Fruit fly (Drosophila melanogaster) whole organism, prepupa: ENCODE data around the gene CG42717.

Experiments used
- Blimp-1 ChIP-seq: fragments of 200-800 bp; sonication (Bioruptor generic); optimal IDR thresholded peaks from 3 replicates; lab custom pipeline; 2017; ENCODE audit warnings: missing biosample characterization, missing genetic modification characterization, mild to moderate bottlenecking, moderate library complexity, missing genetic modification reagents
- CG10631 ChIP-seq: fragments of 200-800 bp; sonication (Bioruptor generic); optimal IDR thresholded peaks from 2 replicates; lab custom pipeline; 2016; ENCODE audit warnings: missing biosample characterization, missing genetic modification characterization
- CG10669 ChIP-seq: fragments of 200-800 bp; sonication (Bioruptor generic); optimal IDR thresholded peaks from 3 replicates; lab custom pipeline; 2018; ENCODE audit warnings: missing biosample characterization, mild to moderate bottlenecking, missing genetic modification characterization, moderate library complexity
- CG11762 ChIP-seq: fragments of 200-800 bp; sonication (Bioruptor generic); optimal IDR thresholded peaks from 3 replicates; lab custom pipeline; 2016; ENCODE audit warnings: missing biosample characterization, missing genetic modification characterization; ENCODE audit not compliant: insufficient read depth
- CG15336 ChIP-seq: fragments of 200-800 bp; sonication (Bioruptor generic); IDR thresholded peaks from 2 replicates; pipeline ENCODE4 v1.3.6; 2022; ENCODE audit warnings: missing biosample characterization, missing genetic modification characterization
- CG1621 ChIP-seq: fragments of 200-800 bp; sonication (Bioruptor generic); optimal IDR thresholded peaks from 3 replicates; lab custom pipeline; 2018; ENCODE audit warnings: missing biosample characterization, mild to moderate bottlenecking, missing genetic modification characterization
- CG16779 ChIP-seq: fragments of 200-800 bp; sonication (Bioruptor generic); optimal IDR thresholded peaks from 3 replicates; lab custom pipeline; 2017; ENCODE audit warnings: missing biosample characterization, mild to moderate bottlenecking, missing genetic modification characterization
- CG3032 ChIP-seq: fragments of 200-800 bp; optimal IDR thresholded peaks from 2 replicates; lab custom pipeline; 2019; ENCODE audit warnings: missing biosample characterization, mild to moderate bottlenecking, missing genetic modification characterization, moderate library complexity
- CG31627 ChIP-seq: fragments of 200-800 bp; sonication (Bioruptor generic); optimal IDR thresholded peaks from 3 replicates; lab custom pipeline; 2016; ENCODE audit warnings: missing biosample characterization, missing genetic modification characterization
- CG32006 ChIP-seq: fragments of 200-800 bp; sonication (Bioruptor generic); optimal IDR thresholded peaks from 3 replicates; lab custom pipeline; 2017; ENCODE audit warnings: missing biosample characterization, mild to moderate bottlenecking, missing genetic modification characterization
- CG34406 ChIP-seq: fragments of 200-800 bp; sonication (Bioruptor generic); optimal IDR thresholded peaks from 3 replicates; lab custom pipeline; 2016; ENCODE audit warnings: missing biosample characterization, missing genetic modification characterization
- CG3919 ChIP-seq: fragments of 200-800 bp; sonication (Bioruptor generic); optimal IDR thresholded peaks from 3 replicates; lab custom pipeline; 2016; ENCODE audit warnings: missing biosample characterization, missing genetic modification characterization
- CG4318 ChIP-seq: fragments of 200-800 bp; sonication (Bioruptor generic); optimal IDR thresholded peaks from 3 replicates; lab custom pipeline; 2017; ENCODE audit warnings: missing biosample characterization, mild to moderate bottlenecking, missing genetic modification characterization
- CG6163 ChIP-seq: fragments of 200-800 bp; sonication (Bioruptor generic); IDR thresholded peaks from 3 replicates; pipeline ENCODE4 v1.3.6; 2022; ENCODE audit warnings: missing biosample characterization, missing genetic modification characterization
- CG6276 ChIP-seq: fragments of 200-800 bp; sonication (Bioruptor generic); optimal IDR thresholded peaks from 2 replicates; lab custom pipeline; 2017; ENCODE audit warnings: missing biosample characterization, mild to moderate bottlenecking, missing genetic modification characterization
- CG6792 ChIP-seq: fragments of 200-800 bp; sonication (Bioruptor generic); optimal IDR thresholded peaks from 3 replicates; lab custom pipeline; 2016; ENCODE audit warnings: missing biosample characterization, missing genetic modification characterization
- CG6854 ChIP-seq: fragments of 200-800 bp; sonication (Bioruptor generic); optimal IDR thresholded peaks from 2 replicates; lab custom pipeline; 2017; ENCODE audit warnings: missing biosample characterization, mild to moderate bottlenecking, missing genetic modification characterization
- CG7368 ChIP-seq: fragments of 200-800 bp; sonication (Bioruptor generic); optimal IDR thresholded peaks from 3 replicates; lab custom pipeline; 2016; ENCODE audit warnings: missing biosample characterization, missing genetic modification characterization
- CG8119 ChIP-seq: fragments of 200-800 bp; sonication (Bioruptor generic); IDR thresholded peaks from 3 replicates; pipeline ENCODE4 v1.3.6; 2022; ENCODE audit warnings: missing biosample characterization, missing genetic modification characterization
- CG9139 ChIP-seq: fragments of 200-800 bp; sonication (Bioruptor generic); optimal IDR thresholded peaks from 3 replicates; lab custom pipeline; 2017; ENCODE audit warnings: missing biosample characterization, mild to moderate bottlenecking, missing genetic modification characterization
- Eip78C ChIP-seq: fragments of 200-800 bp; sonication (Bioruptor generic); peaks from one replicate; lab custom pipeline; 2016; ENCODE audit warnings: missing biosample characterization, missing genetic modification characterization
- Ets21C ChIP-seq: fragments of 200-800 bp; sonication (Bioruptor generic); optimal IDR thresholded peaks from 3 replicates; lab custom pipeline; 2016; ENCODE audit warnings: missing biosample characterization, missing genetic modification characterization
- Ets96B ChIP-seq: fragments of 200-800 bp; optimal IDR thresholded peaks from 2 replicates; lab custom pipeline; 2019; ENCODE audit warnings: missing biosample characterization, mild to moderate bottlenecking, missing genetic modification characterization, moderate library complexity
- Hr39 ChIP-seq: fragments of 200-800 bp; sonication (Bioruptor generic); optimal IDR thresholded peaks from 2 replicates; lab custom pipeline; 2016; ENCODE audit warnings: missing biosample characterization, missing genetic modification characterization
- Lpt ChIP-seq: fragments of 200-800 bp; sonication (Bioruptor generic); optimal IDR thresholded peaks from 3 replicates; lab custom pipeline; 2016; ENCODE audit warnings: missing biosample characterization, missing genetic modification characterization
- Met ChIP-seq: fragments of 200-800 bp; sonication (Bioruptor generic); optimal IDR thresholded peaks from 3 replicates; lab custom pipeline; 2016; ENCODE audit warnings: missing biosample characterization, missing genetic modification characterization
- OdsH ChIP-seq: fragments of 200-800 bp; sonication (Bioruptor generic); optimal IDR thresholded peaks from 3 replicates; lab custom pipeline; 2016; ENCODE audit warnings: missing biosample characterization, missing genetic modification characterization
- Sox102F ChIP-seq: fragments of 200-800 bp; sonication (Bioruptor generic); optimal IDR thresholded peaks from 2 replicates; lab custom pipeline; 2016; ENCODE audit warnings: missing biosample characterization, mild to moderate bottlenecking, missing genetic modification characterization
- achi ChIP-seq: fragments of 200-800 bp; sonication (Bioruptor generic); optimal IDR thresholded peaks from 3 replicates; lab custom pipeline; 2016; ENCODE audit warnings: missing biosample characterization, missing genetic modification characterization
- acj6 ChIP-seq: fragments of 200-800 bp; sonication (Bioruptor generic); optimal IDR thresholded peaks from 3 replicates; lab custom pipeline; 2016; ENCODE audit warnings: missing biosample characterization, missing genetic modification characterization
- cyc ChIP-seq: fragments of 200-800 bp; sonication (Bioruptor generic); optimal IDR thresholded peaks from 3 replicates; lab custom pipeline; 2016; ENCODE audit warnings: missing biosample characterization, missing genetic modification characterization
- eg ChIP-seq: fragments of 200-800 bp; sonication (Bioruptor generic); IDR thresholded peaks from 3 replicates; pipeline ENCODE4 v1.3.6; 2022; ENCODE audit warnings: missing biosample characterization, missing genetic modification characterization
- esn ChIP-seq: fragments of 200-800 bp; sonication (Bioruptor generic); optimal IDR thresholded peaks from 2 replicates; lab custom pipeline; 2016; ENCODE audit warnings: missing biosample characterization, mild to moderate bottlenecking, missing genetic modification characterization, moderate library complexity
- lz ChIP-seq: fragments of 200-800 bp; sonication (Bioruptor generic); optimal IDR thresholded peaks from 3 replicates; lab custom pipeline; 2016; ENCODE audit warnings: missing biosample characterization, missing genetic modification characterization
- net ChIP-seq: fragments of 200-800 bp; sonication (Bioruptor generic); optimal IDR thresholded peaks from 3 replicates; lab custom pipeline; 2016; ENCODE audit warnings: missing biosample characterization, missing genetic modification characterization
- salr ChIP-seq, 2 experiments: fragments of 200-800 bp; sonication (Bioruptor generic); optimal IDR thresholded peaks; 3 replicates each; lab custom pipeline; 2016 to 2018; ENCODE audit warnings: missing biosample characterization in 2 of 2, missing genetic modification characterization in 2 of 2, mild to moderate bottlenecking in 1 of 2
- spab ChIP-seq: fragments of 200-800 bp; sonication (Bioruptor generic); optimal IDR thresholded peaks from 2 replicates; lab custom pipeline; 2017; ENCODE audit warnings: missing biosample characterization, mild to moderate bottlenecking, missing genetic modification characterization, missing genetic modification reagents
- ss ChIP-seq, 2 experiments: fragments of 200-800 bp; sonication (Bioruptor generic); optimal IDR thresholded peaks; 2 replicates in 1 of 2; 3 replicates in 1 of 2; lab custom pipeline; 2017 to 2018; ENCODE audit warnings: mild to moderate bottlenecking in 2 of 2, missing biosample characterization in 2 of 2, missing genetic modification characterization in 2 of 2, moderate library complexity in 1 of 2
- svp ChIP-seq: fragments of 200-800 bp; sonication (Bioruptor generic); peaks from one replicate; lab custom pipeline; 2016; ENCODE audit warnings: missing biosample characterization, missing genetic modification characterization
- topi ChIP-seq: fragments of 200-800 bp; sonication (Bioruptor generic); optimal IDR thresholded peaks from 3 replicates; lab custom pipeline; 2016; ENCODE audit warnings: missing biosample characterization, missing genetic modification characterization

The CG42717 gene

DNA sequence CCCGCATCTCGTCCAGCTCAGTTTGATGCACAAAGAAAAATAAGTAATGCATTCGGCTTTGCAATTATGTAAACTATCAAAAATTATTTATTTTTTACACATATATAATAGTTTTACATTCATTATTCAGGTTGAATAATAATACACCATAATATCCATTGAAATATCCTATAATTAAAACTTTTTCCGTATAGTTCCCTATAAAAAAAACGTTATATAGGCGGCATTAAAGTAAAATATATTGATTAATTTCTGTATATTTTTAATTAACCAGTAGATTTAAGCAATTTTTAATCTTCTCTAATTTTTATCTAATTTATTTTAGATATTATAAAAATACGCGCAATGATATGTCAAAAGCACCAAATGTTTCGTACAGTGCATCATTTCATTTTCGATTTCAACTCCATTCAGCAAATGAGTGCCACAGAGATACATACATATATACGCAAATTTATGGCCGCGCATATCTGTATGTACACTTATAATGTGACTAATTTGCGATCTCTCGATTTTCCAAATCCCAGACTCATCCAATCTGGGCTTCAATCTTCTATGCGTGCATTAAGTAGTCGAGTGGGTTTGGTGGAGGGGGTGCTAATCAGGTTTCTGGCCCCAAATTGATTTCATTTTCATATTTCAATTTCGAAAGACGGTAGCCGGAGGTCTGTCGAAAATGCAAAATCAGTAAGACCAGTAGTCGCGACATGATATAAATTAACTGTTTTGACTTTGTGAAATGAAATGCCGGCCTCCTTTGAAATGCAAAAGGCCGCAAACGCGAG is 19.6 kb downstream of the CG42717 start:
- peak; percentile 8 for TF ChIP-seq achi
- TF ChIP-seq CG31627 (GFP tag; lab: Kevin White, UChicago) = no peak
- peak; percentile 14 for TF ChIP-seq CG3032 (tag; lab: Kevin White, UChicago)
- TF ChIP-seq esn (GFP tag; lab: Kevin White, UChicago) = peak; percentile 13
- no peak for TF ChIP-seq CG6792
- TF ChIP-seq salr (GFP tag; optimal IDR thresholded peaks at IDR 0.05; lab: Kevin White, UChicago) = peak in 1 of 2 experiments; percentile 1
- 0 out of 3 replicates have a peak, but pooled peaks have one; percentile 14 for TF ChIP-seq CG6163
- TF ChIP-seq topi (GFP tag; lab: Kevin White, UChicago) = no peak
- TF ChIP-seq CG32006 (GFP tag; lab: Kevin White, UChicago) = peak; percentile 51
- TF ChIP-seq net (GFP tag; lab: Kevin White, UChicago) = no peak
- TF ChIP-seq Ets96B = peak; percentile 9
- no peak for TF ChIP-seq CG10669
- peak; percentile 28 for TF ChIP-seq CG3919 (GFP tag; lab: Kevin White, UChicago)
- no peak for TF ChIP-seq spab (GFP tag; lab: Kevin White, UChicago)
- TF ChIP-seq CG34406 (GFP tag; lab: Kevin White, UChicago) = peak; percentile 20
- peak; percentile 17 for TF ChIP-seq acj6 (GFP tag; lab: Kevin White, UChicago)
- TF ChIP-seq CG10631 (GFP tag; lab: Kevin White, UChicago) = no peak
- TF ChIP-seq CG16779 (tag; lab: Kevin White, UChicago) = no peak
- TF ChIP-seq svp (GFP tag; lab: Kevin White, UChicago) = peak; percentile 29
- TF ChIP-seq OdsH = peak; percentile 24
- no peak for TF ChIP-seq Met
- no peak for TF ChIP-seq CG4318 (GFP tag; lab: Kevin White, UChicago)
- TF ChIP-seq CG15336 (GFP tag; lab: Robert Waterston, UW) = peak; percentile 41
- peak; percentile 78 for TF ChIP-seq Eip78C (GFP tag; lab: Kevin White, UChicago)

DNA sequence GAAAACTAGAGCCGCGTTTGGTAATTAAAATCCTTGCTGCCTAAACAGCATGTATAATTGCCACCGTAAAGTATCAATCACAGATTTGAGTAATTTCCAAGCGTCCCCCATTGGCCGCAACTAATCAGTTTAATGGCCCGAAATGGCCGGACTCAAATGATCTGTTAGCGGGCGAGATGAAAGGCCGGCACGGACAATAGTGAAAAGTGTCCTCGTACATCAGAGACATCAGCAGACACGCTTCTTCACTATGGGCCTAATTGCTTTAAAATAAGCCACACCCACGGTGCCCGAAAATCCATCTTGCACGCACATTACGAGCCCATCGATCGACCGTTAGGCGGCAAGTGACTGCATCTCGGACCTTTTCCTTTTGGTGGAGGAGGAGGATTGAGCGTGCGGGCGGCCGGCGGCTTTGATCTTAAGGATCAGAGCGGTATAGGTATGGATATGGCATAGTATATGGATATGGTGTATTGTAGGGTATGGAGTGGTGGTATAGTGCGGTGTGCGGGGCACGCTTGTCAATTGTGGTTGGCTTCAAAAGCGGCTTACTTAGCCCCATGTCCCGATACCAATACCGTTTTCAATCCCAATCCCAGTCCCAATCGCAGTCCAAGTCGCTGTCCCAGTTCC is 20.6 kb downstream of the CG42717 start:
- TF ChIP-seq svp (GFP tag; lab: Kevin White, UChicago) = peak; percentile 11
- no peak for TF ChIP-seq Lpt (GFP tag; lab: Kevin White, UChicago)
- TF ChIP-seq esn (GFP tag; lab: Kevin White, UChicago) = no peak
- TF ChIP-seq CG1621 (tag; lab: Kevin White, UChicago) = no peak

DNA sequence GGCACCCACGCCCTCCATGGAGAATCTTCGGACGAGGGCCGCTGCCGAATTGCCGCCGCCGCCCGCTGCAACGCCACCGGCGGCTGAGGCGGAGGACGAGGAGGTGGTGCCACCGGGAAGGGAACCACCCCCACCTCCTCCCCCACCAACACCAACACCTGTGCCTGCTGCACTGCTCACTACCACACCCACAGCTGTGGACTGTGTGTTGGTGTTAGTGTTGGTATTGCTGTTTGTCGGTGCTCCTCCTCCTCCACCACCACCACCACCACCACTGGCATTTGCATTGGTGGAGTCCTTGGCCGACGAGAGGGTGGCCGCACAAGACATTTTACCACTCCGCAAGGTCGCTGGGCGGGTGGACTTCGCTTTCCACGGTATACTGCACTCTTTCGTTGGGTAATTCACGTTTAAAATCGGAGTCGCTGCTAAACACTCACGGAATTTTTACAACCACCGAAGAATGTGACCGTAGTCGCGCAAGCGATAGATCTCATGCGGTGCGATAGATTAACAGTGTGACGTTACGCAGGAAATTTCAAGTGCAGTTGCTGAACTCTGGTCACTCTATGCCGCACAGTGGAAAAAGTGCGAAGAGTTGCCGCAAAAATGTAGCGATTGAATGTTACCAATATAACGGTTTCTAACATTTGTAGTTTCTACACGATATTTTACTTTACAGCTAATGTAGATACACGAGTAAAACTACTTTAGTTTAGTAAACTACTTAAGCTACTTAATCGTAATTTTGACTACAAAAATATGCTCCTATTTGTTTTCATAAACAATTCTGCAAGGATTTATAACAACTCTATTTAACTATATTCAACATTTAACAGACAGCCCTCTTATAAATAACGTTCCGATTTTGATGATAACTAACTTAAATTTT is 21.4 kb downstream of the CG42717 start, which contains the start of gene mib1:
mib1 (minus strand) TSS at position 494 of the 892 bp plus-strand sequence.
- no peak for TF ChIP-seq CG11762 (GFP tag; lab: Kevin White, UChicago)
- TF ChIP-seq spab (GFP tag; lab: Kevin White, UChicago) = peak; percentile 23
- TF ChIP-seq CG3919 (GFP tag; lab: Kevin White, UChicago) = peak; percentile 53
- no peak for TF ChIP-seq achi
- TF ChIP-seq CG6276 = peak; percentile 19
- TF ChIP-seq ss (GFP tag; optimal IDR thresholded peaks at IDR 0.05; lab: Kevin White, UChicago) = peak; percentile 66 to 81
- no peak for TF ChIP-seq Ets21C
- peak; percentile 44 for TF ChIP-seq CG7368
- no peak for TF ChIP-seq lz (GFP tag; lab: Kevin White, UChicago)
- TF ChIP-seq CG10631 (GFP tag; lab: Kevin White, UChicago) = no peak
- peak; percentile 29 for TF ChIP-seq CG1621 (tag; lab: Kevin White, UChicago)
- TF ChIP-seq CG16779 (tag; lab: Kevin White, UChicago) = peak; percentile 43
- TF ChIP-seq Eip78C (GFP tag; lab: Kevin White, UChicago) = peak; percentile 61
- no peak for TF ChIP-seq Sox102F (GFP tag; lab: Kevin White, UChicago)
- TF ChIP-seq CG15336 (GFP tag; lab: Robert Waterston, UW) = 0 out of 2 replicates have a peak, but pooled peaks have one; percentile 19
- no peak for TF ChIP-seq CG31627 (GFP tag; lab: Kevin White, UChicago)
- peak; percentile 39 for TF ChIP-seq CG9139 (GFP tag; lab: Kevin White, UChicago)
- TF ChIP-seq Hr39 = no peak
- TF ChIP-seq Blimp-1 (GFP tag; lab: Kevin White, UChicago) = peak; percentile 37
- peak; percentile 67 for TF ChIP-seq CG6854 (GFP tag; lab: Kevin White, UChicago)
- TF ChIP-seq CG8119 (GFP tag; lab: Robert Waterston, UW) = peak; percentile 60; the same call in 1 of the 3 replicates
- TF ChIP-seq CG10669 = no peak
- peak; percentile 34 for TF ChIP-seq net (GFP tag; lab: Kevin White, UChicago)
- peak; percentile 24 for TF ChIP-seq CG32006 (GFP tag; lab: Kevin White, UChicago)
- TF ChIP-seq svp (GFP tag; lab: Kevin White, UChicago) = peak; percentile 75
- TF ChIP-seq CG6163 = peak; percentile 48
- TF ChIP-seq Lpt (GFP tag; lab: Kevin White, UChicago) = peak; percentile 32
- TF ChIP-seq eg = no peak; the same call in 2 of the 3 replicates
- peak; percentile 41 for TF ChIP-seq cyc
